Fruit fly (Drosophila melanogaster) whole organism, embryonic: ENCODE measurements around the gene tbrd-1.
A peak's percentile ranks its signal among the peaks of the same experiment; 100 is the strongest.

Source experiments
- Atf-2 ChIP-seq: fragments of 200-800 bp; sonication (Bioruptor generic); optimal IDR thresholded peaks from 2 replicates; lab custom pipeline; 2016; ENCODE audit warnings: missing biosample characterization, missing genetic modification characterization
- Atf3 ChIP-seq: fragments of 200-800 bp; sonication (Bioruptor generic); optimal IDR thresholded peaks from 3 replicates; lab custom pipeline; 2016; ENCODE audit warnings: missing biosample characterization, missing genetic modification characterization
- C15 ChIP-seq: fragments of 200-800 bp; sonication (Bioruptor generic); IDR thresholded peaks from 3 replicates; pipeline ENCODE4 v1.3.6; 2022; ENCODE audit warnings: missing biosample characterization, missing genetic modification characterization
- CG10147 ChIP-seq: fragments of 200-800 bp; sonication (Bioruptor generic); optimal IDR thresholded peaks from 2 replicates; lab custom pipeline; 2019; ENCODE audit warnings: missing biosample characterization, mild to moderate bottlenecking, missing genetic modification characterization, moderate library complexity
- CG10462 ChIP-seq: fragments of 200-800 bp; sonication (Bioruptor generic); optimal IDR thresholded peaks from 2 replicates; lab custom pipeline; 2016; ENCODE audit warnings: missing biosample characterization, missing genetic modification characterization
- CG10565 ChIP-seq: fragments of 200-800 bp; sonication (Bioruptor generic); optimal IDR thresholded peaks from 3 replicates; lab custom pipeline; 2016; ENCODE audit warnings: missing biosample characterization, mild to moderate bottlenecking, missing genetic modification characterization
- CG11085 ChIP-seq: fragments of 200-800 bp; sonication (Bioruptor generic); IDR thresholded peaks from 2 replicates; pipeline ENCODE4 v1.3.6; 2022; ENCODE audit warnings: missing biosample characterization, missing genetic modification characterization
- CG12942 ChIP-seq: fragments of 200-800 bp; sonication (Bioruptor generic); optimal IDR thresholded peaks from 3 replicates; lab custom pipeline; 2016; ENCODE audit warnings: missing biosample characterization, missing genetic modification characterization
- CG15073 ChIP-seq: fragments of 200-800 bp; sonication (Bioruptor generic); optimal IDR thresholded peaks from 2 replicates; lab custom pipeline; 2016; ENCODE audit warnings: missing biosample characterization, missing genetic modification characterization
- CG15601 ChIP-seq: fragments of 200-800 bp; sonication (Bioruptor generic); optimal IDR thresholded peaks from 3 replicates; lab custom pipeline; 2019; ENCODE audit warnings: missing biosample characterization, mild to moderate bottlenecking, missing genetic modification characterization, moderate library complexity
- CG1603 ChIP-seq: fragments of 200-800 bp; sonication (Bioruptor generic); optimal IDR thresholded peaks from 2 replicates; lab custom pipeline; 2019; ENCODE audit warnings: missing biosample characterization, mild to moderate bottlenecking, missing genetic modification characterization, moderate library complexity
- CG16863 ChIP-seq: fragments of 200-800 bp; sonication (Bioruptor generic); optimal IDR thresholded peaks from 3 replicates; lab custom pipeline; 2016; ENCODE audit warnings: missing biosample characterization, missing genetic modification characterization
- CG17328 ChIP-seq: fragments of 200-800 bp; sonication (Bioruptor generic); IDR thresholded peaks from 2 replicates; pipeline ENCODE4 v1.3.6; 2022; ENCODE audit warnings: missing biosample characterization, missing genetic modification characterization
- CG17568 ChIP-seq: fragments of 200-800 bp; sonication (Bioruptor generic); optimal IDR thresholded peaks from 2 replicates; lab custom pipeline; 2018; ENCODE audit warnings: missing biosample characterization, mild to moderate bottlenecking, missing genetic modification characterization, moderate library complexity
- CG17802 ChIP-seq: fragments of 200-800 bp; sonication (Bioruptor generic); optimal IDR thresholded peaks from 2 replicates; lab custom pipeline; 2018; ENCODE audit warnings: missing biosample characterization, mild to moderate bottlenecking, missing genetic modification characterization, moderate library complexity
- CG18599 ChIP-seq: fragments of 200-800 bp; sonication (Bioruptor generic); optimal IDR thresholded peaks from 3 replicates; lab custom pipeline; 2017; ENCODE audit warnings: missing biosample characterization, missing genetic modification characterization, mild to moderate bottlenecking, moderate library complexity, missing genetic modification reagents
- CG18619 ChIP-seq: fragments of 200-800 bp; sonication (Bioruptor generic); optimal IDR thresholded peaks from 3 replicates; lab custom pipeline; 2017; ENCODE audit warnings: missing biosample characterization, mild to moderate bottlenecking, missing genetic modification characterization
- CG2129 ChIP-seq: fragments of 200-800 bp; sonication (Bioruptor generic); IDR thresholded peaks from 2 replicates; pipeline ENCODE4 v1.3.6; 2022; ENCODE audit warnings: missing biosample characterization, missing genetic modification characterization; ENCODE audit not compliant: partially characterized antibody
- CG2202 ChIP-seq: fragments of 200-800 bp; sonication (Bioruptor generic); optimal IDR thresholded peaks from 2 replicates; lab custom pipeline; 2018; ENCODE audit warnings: missing biosample characterization, mild to moderate bottlenecking, missing genetic modification characterization
- CG30403 ChIP-seq: fragments of 200-800 bp; sonication (Bioruptor generic); optimal IDR thresholded peaks from 3 replicates; lab custom pipeline; 2016; ENCODE audit warnings: missing biosample characterization, missing genetic modification characterization
- CG4707 ChIP-seq: fragments of 200-800 bp; sonication (Bioruptor generic); optimal IDR thresholded peaks from 2 replicates; lab custom pipeline; 2018; ENCODE audit warnings: missing biosample characterization, mild to moderate bottlenecking, missing genetic modification characterization, moderate library complexity
- D19A ChIP-seq: fragments of 200-800 bp; optimal IDR thresholded peaks from 3 replicates; lab custom pipeline; 2019; ENCODE audit warnings: missing biosample characterization, mild to moderate bottlenecking, missing genetic modification characterization, moderate library complexity
- ERR ChIP-seq: fragments of 200-800 bp; sonication (Bioruptor generic); optimal IDR thresholded peaks from 2 replicates; lab custom pipeline; 2016; ENCODE audit warnings: missing biosample characterization, missing genetic modification characterization
- Fer3 ChIP-seq: fragments of 200-800 bp; sonication (Bioruptor generic); optimal IDR thresholded peaks from 2 replicates; lab custom pipeline; 2018; ENCODE audit warnings: missing biosample characterization, mild to moderate bottlenecking, missing genetic modification characterization, moderate library complexity
- H15 ChIP-seq: fragments of 200-800 bp; sonication (Bioruptor generic); IDR thresholded peaks from 3 replicates; pipeline ENCODE4 v1.3.6; 2022; ENCODE audit warnings: missing biosample characterization, missing genetic modification characterization
- HLH54F ChIP-seq: fragments of 200-800 bp; sonication (Bioruptor generic); optimal IDR thresholded peaks from 3 replicates; lab custom pipeline; 2016; ENCODE audit warnings: missing biosample characterization, missing genetic modification characterization
- HLHmδ ChIP-seq: fragments of 200-800 bp; sonication (Bioruptor generic); optimal IDR thresholded peaks from 2 replicates; lab custom pipeline; 2018; ENCODE audit warnings: missing biosample characterization, mild to moderate bottlenecking, missing genetic modification characterization, moderate library complexity
- Hr78 ChIP-seq, 2 experiments: fragments of 200-800 bp in 1 of 2; fragments of >200 bp in 1 of 2; sonication (Bioruptor generic) in 1 of 2; optimal IDR thresholded peaks; 2 replicates each; lab custom pipeline; 2017 to 2019; ENCODE audit warnings: missing biosample characterization in 2 of 2, missing genetic modification characterization in 2 of 2, mild to moderate bottlenecking in 1 of 2, moderate library complexity in 1 of 2
- Lim3 ChIP-seq: fragments of 200-800 bp; sonication (Bioruptor generic); IDR thresholded peaks from 2 replicates; pipeline ENCODE4 v1.3.6; 2022; ENCODE audit warnings: missing biosample characterization, missing genetic modification characterization
- MESR4 ChIP-seq: fragments of 200-800 bp; sonication (Bioruptor generic); optimal IDR thresholded peaks from 2 replicates; lab custom pipeline; 2018; ENCODE audit warnings: missing biosample characterization, mild to moderate bottlenecking, missing genetic modification characterization, moderate library complexity
- Nf-YC ChIP-seq: fragments of 200-800 bp; optimal IDR thresholded peaks from 3 replicates; lab custom pipeline; 2019; ENCODE audit warnings: missing biosample characterization, mild to moderate bottlenecking, missing genetic modification characterization, moderate library complexity
- Stat92E ChIP-seq, 3 experiments: fragments of >200 bp in 2 of 3; fragments of 200-800 bp in 1 of 3; sonication (Bioruptor generic) in 1 of 3; optimal IDR thresholded peaks; 2 replicates each; lab custom pipeline; 2017 to 2019; ENCODE audit warnings: missing biosample characterization in 3 of 3, missing genetic modification characterization in 3 of 3, mild to moderate bottlenecking in 1 of 3, moderate library complexity in 1 of 3
- ash1 ChIP-seq: fragments of 200-800 bp; sonication (Bioruptor generic); optimal IDR thresholded peaks from 2 replicates; lab custom pipeline; 2018; ENCODE audit warnings: missing biosample characterization, mild to moderate bottlenecking, missing genetic modification characterization
- az2 ChIP-seq: fragments of 200-800 bp; sonication (Bioruptor generic); optimal IDR thresholded peaks from 3 replicates; lab custom pipeline; 2016; ENCODE audit warnings: missing biosample characterization, missing genetic modification characterization
- bab2 ChIP-seq: fragments of 200-800 bp; sonication (Bioruptor generic); optimal IDR thresholded peaks from 2 replicates; lab custom pipeline; 2016; ENCODE audit warnings: missing biosample characterization, missing genetic modification characterization
- bcd ChIP-seq: fragments of 200-800 bp; sonication (Bioruptor generic); optimal IDR thresholded peaks from 2 replicates; lab custom pipeline; 2017; ENCODE audit warnings: missing biosample characterization, mild to moderate bottlenecking, missing genetic modification characterization
- cad ChIP-seq: fragments of >200 bp; optimal IDR thresholded peaks from 2 replicates; lab custom pipeline; 2017; ENCODE audit warnings: missing biosample characterization, missing genetic modification characterization
- chn ChIP-seq: fragments of 200-800 bp; sonication (Bioruptor generic); optimal IDR thresholded peaks from 2 replicates; lab custom pipeline; 2016; ENCODE audit warnings: missing biosample characterization, missing genetic modification characterization
- fd96Cb ChIP-seq: fragments of 200-800 bp; sonication (Bioruptor generic); optimal IDR thresholded peaks from 2 replicates; lab custom pipeline; 2018; ENCODE audit warnings: missing biosample characterization, mild to moderate bottlenecking, missing genetic modification characterization, moderate library complexity
- lbe ChIP-seq: fragments of 200-800 bp; sonication (Bioruptor generic); optimal IDR thresholded peaks from 2 replicates; lab custom pipeline; 2016; ENCODE audit warnings: missing biosample characterization, mild to moderate bottlenecking, missing genetic modification characterization
- mirr ChIP-seq: fragments of 200-800 bp; sonication (Bioruptor generic); optimal IDR thresholded peaks from 3 replicates; lab custom pipeline; 2018; ENCODE audit warnings: missing biosample characterization, mild to moderate bottlenecking, missing genetic modification characterization
- pnt ChIP-seq: fragments of 200-800 bp; sonication (Bioruptor generic); optimal IDR thresholded peaks from 3 replicates; lab custom pipeline; 2016; ENCODE audit warnings: missing biosample characterization, missing genetic modification characterization
- sens ChIP-seq: fragments of 200-800 bp; sonication (Bioruptor generic); peaks from one replicate; lab custom pipeline; 2016; ENCODE audit warnings: missing biosample characterization, missing genetic modification characterization
- seq ChIP-seq: fragments of 200-800 bp; sonication (Bioruptor generic); IDR thresholded peaks from 2 replicates; pipeline ENCODE4 v1.3.6; 2022; ENCODE audit warnings: missing biosample characterization, missing genetic modification characterization
- sna ChIP-seq: fragments of 200-800 bp; sonication (Bioruptor generic); IDR thresholded peaks from 2 replicates; pipeline ENCODE4 v1.3.6; 2022; ENCODE audit warnings: missing biosample characterization, missing genetic modification characterization; ENCODE audit not compliant: partially characterized antibody
- tio ChIP-seq: fragments of 200-800 bp; sonication (Bioruptor generic); optimal IDR thresholded peaks from 2 replicates; lab custom pipeline; 2017; ENCODE audit warnings: missing biosample characterization, missing genetic modification characterization, inconsistent platforms
- tll ChIP-seq, 2 experiments: fragments of 200-800 bp in 1 of 2; fragments of >200 bp in 1 of 2; sonication (Bioruptor generic) in 1 of 2; optimal IDR thresholded peaks; 2 replicates each; lab custom pipeline; 2017 to 2019; ENCODE audit warnings: missing biosample characterization in 2 of 2, missing genetic modification characterization in 2 of 2, mild to moderate bottlenecking in 1 of 2, moderate library complexity in 1 of 2
- z ChIP-seq: fragments of 200-800 bp; sonication (Bioruptor generic); IDR thresholded peaks from 3 replicates; pipeline ENCODE4 v1.3.6; 2022; ENCODE audit warnings: missing biosample characterization, missing genetic modification characterization
- zf30C ChIP-seq: fragments of 200-800 bp; sonication (Bioruptor generic); optimal IDR thresholded peaks from 3 replicates; lab custom pipeline; 2018; ENCODE audit warnings: missing biosample characterization, mild to moderate bottlenecking, missing genetic modification characterization

tbrd-1 gene

DNA sequence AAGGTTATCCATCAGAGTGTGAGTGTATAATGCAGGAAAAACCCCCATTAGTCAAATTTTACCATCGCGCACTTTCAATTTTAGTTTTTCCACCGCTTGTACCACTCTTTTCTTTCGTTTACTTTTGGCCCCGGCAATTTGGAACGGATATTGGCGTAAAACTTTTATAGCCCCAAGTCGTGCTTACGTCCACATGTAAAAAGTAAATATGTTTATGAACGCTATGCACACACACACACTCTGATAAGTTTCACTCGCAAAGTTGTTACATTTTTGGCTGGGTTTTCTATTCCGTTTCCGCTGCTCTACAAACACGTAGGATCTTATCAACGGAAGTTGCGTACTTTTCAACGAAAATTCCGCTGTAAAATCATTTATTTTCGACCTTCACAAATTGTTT, 16.7 kb downstream of the tbrd-1 start (continued):
- TF ChIP-seq CG18599 (no peak), CG30403 (GFP tag; lab: Kevin White, UChicago) (no peak), CG2202 (tag; lab: Kevin White, UChicago) (no peak), D19A (tag; lab: Kevin White, UChicago) (peak; percentile 7), ash1 (GFP tag; lab: Kevin White, UChicago) (no peak), CG4707 (peak; percentile 14), mirr (GFP tag; lab: Kevin White, UChicago) (peak; percentile 13), chn (GFP tag; lab: Kevin White, UChicago) (no peak), CG17802 (no peak), MESR4 (no peak), tio (GFP tag; lab: Kevin White, UChicago) (no peak), pnt (GFP tag; lab: Kevin White, UChicago) (no peak), HLH54F (GFP tag; lab: Kevin White, UChicago) (no peak), Fer3 (tag; lab: Kevin White, UChicago) (no peak), sens (GFP tag; lab: Kevin White, UChicago) (peak; percentile 54), CG10462 (no peak)

DNA sequence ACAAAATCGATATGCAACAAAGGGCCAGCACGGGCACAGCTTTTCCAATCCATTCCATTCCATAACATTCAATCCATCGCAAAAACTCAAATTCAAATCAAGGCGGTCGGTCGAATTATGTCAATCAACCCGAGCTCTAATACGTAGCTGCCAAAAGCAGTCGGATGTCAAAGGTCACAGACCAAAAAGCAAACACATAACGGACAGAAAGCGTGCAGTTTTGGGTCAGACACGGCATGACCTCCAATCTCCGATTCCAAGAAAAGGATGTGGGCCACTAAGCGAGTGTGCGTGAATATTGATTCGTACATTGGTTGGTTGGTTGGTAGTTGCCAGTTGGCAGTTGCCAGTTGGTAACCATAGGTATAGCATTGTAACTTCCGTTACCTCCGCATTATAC, 18.6 kb downstream of the tbrd-1 start:
- TF ChIP-seq ERR (GFP tag; lab: Kevin White, UChicago), result no peak
- peak in 1 of 2 experiments; percentile 70 for TF ChIP-seq Hr78 (GFP tag; optimal IDR thresholded peaks at IDR 0.05; lab: Kevin White, UChicago)
- TF ChIP-seq tll (GFP tag; optimal IDR thresholded peaks at IDR 0.05; lab: Kevin White, UChicago), result no peak
- no peak for TF ChIP-seq CG17328
- no peak for TF ChIP-seq CG17568 (GFP tag; lab: Kevin White, UChicago)
- TF ChIP-seq HLHmδ (GFP tag; lab: Kevin White, UChicago), result no peak
- TF ChIP-seq z, result no peak

DNA sequence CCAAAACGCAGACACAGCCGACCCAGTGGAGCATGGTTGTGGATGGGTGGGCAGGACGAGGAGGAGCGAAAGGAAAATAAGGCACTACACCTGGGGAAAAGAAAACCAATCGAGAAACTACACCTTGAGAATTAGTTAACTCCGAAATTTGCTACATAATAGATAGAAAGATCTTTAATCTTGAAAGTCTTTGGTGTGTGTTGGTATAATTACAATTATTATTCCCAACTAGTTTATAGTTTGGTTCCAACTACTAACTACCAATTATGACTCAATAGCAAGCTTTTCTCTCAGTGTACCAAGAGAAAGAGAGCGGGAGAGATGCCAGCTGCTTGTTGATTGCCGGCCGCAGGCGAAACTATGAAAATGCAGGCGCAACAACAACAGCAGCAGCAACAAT, 19.2 kb downstream of the tbrd-1 start:
- TF ChIP-seq fd96Cb (tag; lab: Kevin White, UChicago) (peak; percentile 21), CG15073 (GFP tag; lab: Kevin White, UChicago) (no peak), CG10147 (no peak), sna (GFP tag; lab: Robert Waterston, UW) (no peak), CG10565 (GFP tag; lab: Kevin White, UChicago) (no peak), CG12942 (GFP tag; lab: Kevin White, UChicago) (no peak), Lim3 (no peak), Atf3 (GFP tag; lab: Kevin White, UChicago) (no peak), H15 (GFP tag; lab: Robert Waterston, UW) (no peak), CG16863 (GFP tag; lab: Kevin White, UChicago) (no peak), zf30C (GFP tag; lab: Kevin White, UChicago) (peak; percentile 9), CG2129 (no peak), lbe (GFP tag; lab: Kevin White, UChicago) (no peak), CG18619 (no peak), CG1603 (tag; lab: Kevin White, UChicago) (peak; percentile 36), ash1 (GFP tag; lab: Kevin White, UChicago) (no peak), az2 (GFP tag; lab: Kevin White, UChicago) (no peak), Nf-YC (no peak), seq (GFP tag; lab: Robert Waterston, UW) (no peak), C15 (GFP tag; lab: Robert Waterston, UW) (no peak), CG15601 (tag; lab: Kevin White, UChicago) (no peak), bcd (GFP tag; lab: Kevin White, UChicago) (no peak), bab2 (GFP tag; lab: Kevin White, UChicago) (peak; percentile 28), Stat92E (GFP tag; optimal IDR thresholded peaks at IDR 0.05; lab: Kevin White, UChicago) (no peak), cad (GFP tag; lab: Kevin White, UChicago) (no peak), Atf-2 (GFP tag; lab: Kevin White, UChicago) (no peak), CG11085 (GFP tag; lab: Robert Waterston, UW) (no peak), tll (GFP tag; optimal IDR thresholded peaks at IDR 0.05; lab: Kevin White, UChicago) (no peak)
